Fruit fly (Drosophila melanogaster) whole organism, embryonic: ENCODE results near the gene Ugt305A1.

Experiments used
- Awh ChIP-seq: fragments of 200-800 bp; sonication (Bioruptor generic); IDR thresholded peaks from 2 replicates; pipeline ENCODE4, ENCODE4 v1.3.6; 2022; ENCODE audit warnings: missing biosample characterization, missing genetic modification characterization
- Bteb2 ChIP-seq: fragments of 200-800 bp; sonication (Bioruptor generic); optimal IDR thresholded peaks from 2 replicates; lab custom pipeline; 2016; ENCODE audit warnings: missing biosample characterization, missing genetic modification characterization
- CG10366 ChIP-seq: fragments of 200-800 bp; sonication (Bioruptor generic); IDR thresholded peaks from 2 replicates; pipeline ENCODE4 v1.3.6; 2022; ENCODE audit warnings: missing biosample characterization, missing genetic modification characterization
- CG11398 ChIP-seq: fragments of 200-800 bp; sonication (Bioruptor generic); optimal IDR thresholded peaks from 2 replicates; lab custom pipeline; 2016; ENCODE audit warnings: missing biosample characterization, missing genetic modification characterization
- CG11504 ChIP-seq: fragments of 200-800 bp; sonication (Bioruptor generic); optimal IDR thresholded peaks from 3 replicates; lab custom pipeline; 2019; ENCODE audit warnings: missing biosample characterization, mild to moderate bottlenecking, missing genetic modification characterization, moderate library complexity
- CG12391 ChIP-seq: fragments of 200-800 bp; sonication (Bioruptor generic); optimal IDR thresholded peaks from 3 replicates; lab custom pipeline; 2018; ENCODE audit warnings: missing biosample characterization, mild to moderate bottlenecking, missing genetic modification characterization, moderate library complexity
- CG12769 ChIP-seq: fragments of 200-800 bp; sonication (Bioruptor generic); optimal IDR thresholded peaks from 2 replicates; lab custom pipeline; 2019; ENCODE audit warnings: missing biosample characterization, mild to moderate bottlenecking, missing genetic modification characterization, moderate library complexity
- CG13287 ChIP-seq: fragments of 200-800 bp; sonication (Bioruptor generic); IDR thresholded peaks from 2 replicates; pipeline ENCODE4 v1.3.6; 2022; ENCODE audit warnings: missing biosample characterization, missing genetic modification characterization; ENCODE audit not compliant: partially characterized antibody
- CG13424 ChIP-seq: fragments of 200-800 bp; sonication (Bioruptor generic); optimal IDR thresholded peaks from 2 replicates; lab custom pipeline; 2019; ENCODE audit warnings: missing biosample characterization, mild to moderate bottlenecking, missing genetic modification characterization, moderate library complexity
- CG17328 ChIP-seq: fragments of 200-800 bp; sonication (Bioruptor generic); IDR thresholded peaks from 2 replicates; pipeline ENCODE4 v1.3.6; 2022; ENCODE audit warnings: missing biosample characterization, missing genetic modification characterization
- CG17361 ChIP-seq: fragments of 200-800 bp; sonication (Bioruptor generic); IDR thresholded peaks from 3 replicates; pipeline ENCODE4 v1.3.6; 2022; ENCODE audit warnings: missing biosample characterization, missing genetic modification characterization
- CG2678 ChIP-seq: fragments of 200-800 bp; sonication (Bioruptor generic); optimal IDR thresholded peaks from 3 replicates; lab custom pipeline; 2019; ENCODE audit warnings: missing biosample characterization, mild to moderate bottlenecking, missing genetic modification characterization, moderate library complexity
- CG31441 ChIP-seq: fragments of 200-800 bp; sonication (Bioruptor generic); IDR thresholded peaks from 2 replicates; pipeline ENCODE4 v1.3.6; 2022; ENCODE audit warnings: missing biosample characterization, missing genetic modification characterization
- CG32772 ChIP-seq: fragments of 200-800 bp; sonication (Bioruptor generic); IDR thresholded peaks from 2 replicates; pipeline ENCODE4 v1.3.6; 2022; ENCODE audit warnings: missing biosample characterization, missing genetic modification characterization
- CG4328 ChIP-seq: fragments of 200-800 bp; sonication (Bioruptor generic); optimal IDR thresholded peaks from 3 replicates; lab custom pipeline; 2017; ENCODE audit warnings: missing biosample characterization, missing genetic modification reagents, missing genetic modification characterization
- CG4424 ChIP-seq: fragments of 200-800 bp; sonication (Bioruptor generic); optimal IDR thresholded peaks from 3 replicates; lab custom pipeline; 2016; ENCODE audit warnings: missing biosample characterization, missing genetic modification characterization
- CG7357 ChIP-seq: fragments of 200-800 bp; sonication (Bioruptor generic); IDR thresholded peaks from 3 replicates; pipeline ENCODE4 v1.3.6; 2022; ENCODE audit warnings: missing biosample characterization, missing genetic modification characterization
- CG7839 ChIP-seq: fragments of 200-800 bp; sonication (Bioruptor generic); optimal IDR thresholded peaks from 3 replicates; lab custom pipeline; 2018; ENCODE audit warnings: missing biosample characterization, mild to moderate bottlenecking, missing genetic modification characterization, moderate library complexity
- CG8388 ChIP-seq: fragments of 200-800 bp; sonication (Bioruptor generic); optimal IDR thresholded peaks from 2 replicates; lab custom pipeline; 2019; ENCODE audit warnings: missing biosample characterization, mild to moderate bottlenecking, missing genetic modification characterization, moderate library complexity
- CrebB ChIP-seq: fragments of 200-800 bp; sonication (Bioruptor generic); optimal IDR thresholded peaks from 3 replicates; lab custom pipeline; 2018; ENCODE audit warnings: missing biosample characterization, mild to moderate bottlenecking, missing genetic modification characterization
- D19B ChIP-seq: fragments of 200-800 bp; sonication (Bioruptor generic); optimal IDR thresholded peaks from 2 replicates; lab custom pipeline; 2017; ENCODE audit warnings: missing biosample characterization, mild to moderate bottlenecking, missing genetic modification characterization
- Hand ChIP-seq: fragments of 200-800 bp; sonication (Bioruptor generic); optimal IDR thresholded peaks from 2 replicates; lab custom pipeline; 2017; ENCODE audit warnings: mild to moderate bottlenecking, missing biosample characterization, missing genetic modification reagents, missing genetic modification characterization
- Hey ChIP-seq: fragments of 200-800 bp; sonication (Bioruptor generic); optimal IDR thresholded peaks from 3 replicates; lab custom pipeline; 2018; ENCODE audit warnings: missing biosample characterization, mild to moderate bottlenecking, missing genetic modification characterization
- Hsf ChIP-seq: fragments of 200-800 bp; sonication (Bioruptor generic); optimal IDR thresholded peaks from 3 replicates; lab custom pipeline; 2016; ENCODE audit warnings: missing biosample characterization, missing genetic modification characterization
- Oli ChIP-seq: fragments of 200-800 bp; sonication (Bioruptor generic); optimal IDR thresholded peaks from 2 replicates; lab custom pipeline; 2018; ENCODE audit warnings: missing biosample characterization, mild to moderate bottlenecking, missing genetic modification characterization, moderate library complexity
- Pdp1 ChIP-seq, 2 experiments: fragments of 200-800 bp; sonication (Bioruptor generic); optimal IDR thresholded peaks; 3 replicates each; lab custom pipeline; 2016; ENCODE audit warnings: missing biosample characterization in 2 of 2, missing genetic modification characterization in 2 of 2, mild to moderate bottlenecking in 1 of 2, moderate library complexity in 1 of 2
- Ravus ChIP-seq: fragments of 200-800 bp; sonication (Bioruptor generic); IDR thresholded peaks from 2 replicates; pipeline ENCODE4 v1.3.6; 2022; ENCODE audit warnings: missing biosample characterization, missing genetic modification characterization
- Rfx ChIP-seq: fragments of 200-800 bp; sonication (Bioruptor generic); IDR thresholded peaks from 2 replicates; pipeline ENCODE4 v1.3.6; 2022; ENCODE audit warnings: missing biosample characterization, missing genetic modification characterization
- Scr ChIP-seq: fragments of 200-800 bp; sonication (Bioruptor generic); IDR thresholded peaks from 2 replicates; pipeline ENCODE4 v1.3.6; 2022; ENCODE audit warnings: missing biosample characterization, missing genetic modification characterization; ENCODE audit not compliant: partially characterized antibody
- Sry-β ChIP-seq: fragments of 200-800 bp; sonication (Bioruptor generic); optimal IDR thresholded peaks from 2 replicates; lab custom pipeline; 2018; ENCODE audit warnings: missing biosample characterization, mild to moderate bottlenecking, missing genetic modification characterization, moderate library complexity
- Trl ChIP-seq, 3 experiments: fragments of >200 bp in 2 of 3; fragments of 200-800 bp in 1 of 3; sonication (Bioruptor generic) in 1 of 3; optimal IDR thresholded peaks; 2 replicates in 1 of 3; 3 replicates in 2 of 3; lab custom pipeline; 2016 to 2017; ENCODE audit warnings: missing biosample characterization in 1 of 3, missing genetic modification characterization in 1 of 3
- amos ChIP-seq: fragments of 200-800 bp; sonication (Bioruptor generic); IDR thresholded peaks from 2 replicates; pipeline ENCODE4 v1.3.6; 2022; ENCODE audit warnings: missing biosample characterization, missing genetic modification characterization; ENCODE audit not compliant: partially characterized antibody
- ap ChIP-seq: fragments of 200-800 bp; sonication (Bioruptor generic); IDR thresholded peaks from 2 replicates; pipeline ENCODE4 v1.3.6; 2022; ENCODE audit warnings: missing biosample characterization, missing genetic modification characterization
- ase ChIP-seq: fragments of 200-800 bp; sonication (Bioruptor generic); IDR thresholded peaks from 3 replicates; pipeline ENCODE4 v1.3.6; 2022; ENCODE audit warnings: missing biosample characterization, missing genetic modification characterization
- bab2 ChIP-seq: fragments of 200-800 bp; sonication (Bioruptor generic); optimal IDR thresholded peaks from 2 replicates; lab custom pipeline; 2016; ENCODE audit warnings: missing biosample characterization, missing genetic modification characterization
- btn ChIP-seq: fragments of 200-800 bp; sonication (Bioruptor generic); optimal IDR thresholded peaks from 2 replicates; lab custom pipeline; 2016; ENCODE audit warnings: missing biosample characterization, missing genetic modification characterization
- cad ChIP-seq: fragments of >200 bp; optimal IDR thresholded peaks from 2 replicates; lab custom pipeline; 2017; ENCODE audit warnings: missing biosample characterization, missing genetic modification characterization
- chinmo ChIP-seq: fragments of 200-800 bp; sonication (Bioruptor generic); IDR thresholded peaks from 4 replicates; pipeline ENCODE4 v1.3.6; 2022; ENCODE audit warnings: missing biosample characterization, missing genetic modification characterization; ENCODE audit not compliant: partially characterized antibody
- dati ChIP-seq: fragments of 200-800 bp; sonication (Bioruptor generic); IDR thresholded peaks from 2 replicates; pipeline ENCODE4 v1.3.6; 2022; ENCODE audit warnings: missing biosample characterization, missing genetic modification characterization
- dysf ChIP-seq: fragments of 200-800 bp; sonication (Bioruptor generic); IDR thresholded peaks from 3 replicates; pipeline ENCODE4 v1.3.6; 2022; ENCODE audit warnings: missing biosample characterization, missing genetic modification characterization
- gcm2 ChIP-seq: fragments of 200-800 bp; sonication (Bioruptor generic); optimal IDR thresholded peaks from 2 replicates; lab custom pipeline; 2016; ENCODE audit warnings: missing biosample characterization, missing genetic modification characterization
- hth ChIP-seq: fragments of >200 bp; optimal IDR thresholded peaks from 2 replicates; lab custom pipeline; 2017; ENCODE audit warnings: inconsistent platforms
- jigr1 ChIP-seq: fragments of 200-800 bp; sonication (Bioruptor generic); IDR thresholded peaks from 3 replicates; pipeline ENCODE4 v1.3.6; 2022; ENCODE audit warnings: missing biosample characterization, missing genetic modification characterization
- kah ChIP-seq: fragments of 200-800 bp; sonication (Bioruptor generic); optimal IDR thresholded peaks from 2 replicates; lab custom pipeline; 2018; ENCODE audit warnings: missing biosample characterization, mild to moderate bottlenecking, missing genetic modification characterization
- lmd ChIP-seq: fragments of 200-800 bp; sonication (Bioruptor generic); IDR thresholded peaks from 2 replicates; pipeline ENCODE4 v1.3.6; 2022; ENCODE audit warnings: missing biosample characterization, missing genetic modification characterization
- pros ChIP-seq: fragments of 200-800 bp; sonication (Bioruptor generic); optimal IDR thresholded peaks from 3 replicates; lab custom pipeline; 2019; ENCODE audit warnings: missing biosample characterization, mild to moderate bottlenecking, missing genetic modification characterization, moderate library complexity
- repo ChIP-seq: fragments of 200-800 bp; sonication (Bioruptor generic); optimal IDR thresholded peaks from 2 replicates; lab custom pipeline; 2016; ENCODE audit warnings: missing biosample characterization, missing genetic modification characterization
- row ChIP-seq: fragments of 200-800 bp; sonication (Bioruptor generic); IDR thresholded peaks from 3 replicates; pipeline ENCODE4 v1.3.6; 2022; ENCODE audit warnings: missing biosample characterization, missing genetic modification characterization
- slp2 ChIP-seq: fragments of 200-800 bp; sonication (Bioruptor generic); optimal IDR thresholded peaks from 2 replicates; lab custom pipeline; 2016; ENCODE audit warnings: missing biosample characterization, missing genetic modification characterization
- tup ChIP-seq: fragments of 200-800 bp; sonication (Bioruptor generic); optimal IDR thresholded peaks from 2 replicates; lab custom pipeline; 2016; ENCODE audit warnings: missing biosample characterization, mild to moderate bottlenecking, missing genetic modification characterization, moderate library complexity
- usp ChIP-seq: fragments of >200 bp; optimal IDR thresholded peaks from 2 replicates; lab custom pipeline; 2017; ENCODE audit warnings: missing biosample characterization, missing genetic modification characterization

Gene Ugt305A1

dm6 chr3L:4049082-4049481 lies 10.5 kb upstream of the Ugt305A1 start (continued):
- TF ChIP-seq CG4328 (GFP tag; lab: Kevin White, UChicago) (no peak), CG13424 (tag; lab: Kevin White, UChicago) (peak; percentile 11), btn (no peak), Awh (no peak), gcm2 (GFP tag; lab: Kevin White, UChicago) (no peak), CG4424 (GFP tag; lab: Kevin White, UChicago) (no peak), Rfx (GFP tag; lab: Robert Waterston, UW) (0 out of 2 replicates have a peak, but pooled peaks have one; percentile 13), CG7839 (tag; lab: Kevin White, UChicago) (peak; percentile 12), Hey (no peak), kah (no peak), ap (GFP tag; lab: Robert Waterston, UW) (no peak), Pdp1 (GFP tag; optimal IDR thresholded peaks at IDR 0.05; lab: Kevin White, UChicago) (no peak), D19B (GFP tag; lab: Kevin White, UChicago) (peak; percentile 13), amos (GFP tag; lab: Robert Waterston, UW) (no peak), CG12769 (tag; lab: Kevin White, UChicago) (no peak), row (GFP tag; lab: Robert Waterston, UW) (peak; percentile 65), Oli (tag; lab: Kevin White, UChicago) (peak; percentile 35), CG32772 (no peak), usp (GFP tag; lab: Kevin White, UChicago) (no peak), slp2 (GFP tag; lab: Kevin White, UChicago) (no peak), cad (GFP tag; lab: Kevin White, UChicago) (no peak), Sry-β (no peak), bab2 (GFP tag; lab: Kevin White, UChicago) (no peak), CrebB (tag; lab: Kevin White, UChicago) (no peak), repo (GFP tag; lab: Kevin White, UChicago) (no peak), Bteb2 (GFP tag; lab: Kevin White, UChicago) (no peak), dysf (GFP tag; lab: Robert Waterston, UW) (no peak; the same call in 2 of the 3 replicates), CG8388 (GFP tag; lab: Kevin White, UChicago) (no peak), CG31441 (peak; percentile 42; the same call in 1 of the 2 replicates), lmd (GFP tag; lab: Robert Waterston, UW) (0 out of 2 replicates have a peak, but pooled peaks have one; percentile 21), ase (GFP tag; lab: Robert Waterston, UW) (no peak), chinmo (GFP tag; lab: Robert Waterston, UW) (no peak), CG12391 (peak; percentile 13), dati (GFP tag; lab: Robert Waterston, UW) (no peak), jigr1 (GFP tag; lab: Robert Waterston, UW) (no peak), CG11504 (tag; lab: Kevin White, UChicago) (peak; percentile 54), pros (GFP tag; lab: Kevin White, UChicago) (no peak), CG7357 (GFP tag; lab: Robert Waterston, UW) (no peak), tup (no peak), CG10366 (no peak), Ravus (no peak), Hsf (no peak), CG11398 (no peak), Trl (optimal IDR thresholded peaks at IDR 0.05; lab: Kevin White, UChicago) (no peak), Trl (GFP tag; optimal IDR thresholded peaks at IDR 0.05; lab: Kevin White, UChicago) (no peak), CG2678 (tag; lab: Kevin White, UChicago) (peak; percentile 36), CG13287 (no peak), CG17328 (GFP tag; lab: Robert Waterston, UW) (no peak), Scr (GFP tag; lab: Robert Waterston, UW) (no peak), Hand (GFP tag; lab: Kevin White, UChicago) (no peak), hth (lab: Kevin White, UChicago) (no peak), CG17361 (GFP tag; lab: Robert Waterston, UW) (0 out of 3 replicates have a peak, but pooled peaks have one; percentile 34)
